Worm (Caenorhabditis elegans) whole organism, young adult: ENCODE results near the gene cyn-16.

Experiments
- B0019.2 ChIP-seq: fragments of 200-800 bp; sonication (Bioruptor generic); conservative IDR thresholded peaks from 2 replicates; pipeline ENCODE4 v1.3.6; 2022; ENCODE audit warnings: missing genetic modification reagents, missing genetic modification characterization, missing compliant biosample characterization
- B0261.1 ChIP-seq: sonication (generic microtip); optimal IDR thresholded peaks from 2 replicates; lab custom pipeline; 2016; ENCODE audit warnings: mild to moderate bottlenecking, missing genetic modification characterization, moderate library complexity, missing compliant biosample characterization
- B0336.3 ChIP-seq: fragments of 200-800 bp; sonication (Bioruptor generic); IDR thresholded peaks from 2 replicates; pipeline ENCODE4 v1.3.6; 2022; ENCODE audit warnings: missing genetic modification characterization, missing compliant biosample characterization
- D2030.7 ChIP-seq: fragments of 200-800 bp; sonication (Bioruptor generic); IDR thresholded peaks from 2 replicates; pipeline ENCODE4 v1.3.6; 2022; ENCODE audit warnings: missing genetic modification reagents, missing genetic modification characterization, missing compliant biosample characterization
- F33H1.4 ChIP-seq: fragments of 200-800 bp; sonication (Bioruptor generic); IDR thresholded peaks from 2 replicates; pipeline ENCODE4 v1.3.6; 2022; ENCODE audit warnings: missing genetic modification reagents, missing genetic modification characterization, missing compliant biosample characterization
- F55B11.4 ChIP-seq: sonication (generic microtip); optimal IDR thresholded peaks from 2 replicates; lab custom pipeline; 2016; ENCODE audit warnings: missing compliant biosample characterization, missing genetic modification characterization, borderline replicate concordance; ENCODE audit not compliant: insufficient read depth
- F57A8.1 ChIP-seq: fragments of 200-800 bp; sonication (Bioruptor generic); optimal IDR thresholded peaks from 2 replicates; lab custom pipeline; 2018; ENCODE audit warnings: mild to moderate bottlenecking, missing genetic modification characterization, moderate library complexity, missing compliant biosample characterization
- K12H6.12 ChIP-seq: fragments of 200-800 bp; sonication (Bioruptor generic); optimal IDR thresholded peaks from 2 replicates; lab custom pipeline; 2018; ENCODE audit warnings: mild to moderate bottlenecking, missing genetic modification characterization, missing compliant biosample characterization
- ama-1 ChIP-seq, 3 experiments: fragments of 150-350 bp in 1 of 3; sonication (generic microtip) in 2 of 3; optimal IDR thresholded peaks; 2 replicates each; lab custom pipeline; 2014 to 2018; ENCODE audit warnings: missing biosample characterization in 2 of 3, missing genetic modification characterization in 2 of 3, missing genetic modification reagents in 2 of 3
- aptf-2 ChIP-seq: fragments of 200-800 bp; sonication (Bioruptor generic); conservative IDR thresholded peaks from 2 replicates; pipeline ENCODE4 v1.3.6; 2022; ENCODE audit warnings: missing genetic modification reagents, missing genetic modification characterization, missing compliant biosample characterization
- aptf-3 ChIP-seq: fragments of 200-800 bp; sonication (Bioruptor generic); IDR thresholded peaks from 2 replicates; pipeline ENCODE4 v1.3.6; 2022; ENCODE audit warnings: missing genetic modification characterization, missing compliant biosample characterization
- atf-7 ChIP-seq: sonication (generic microtip); optimal IDR thresholded peaks from 2 replicates; lab custom pipeline; 2017; ENCODE audit warnings: mild to moderate bottlenecking, missing genetic modification characterization, missing compliant biosample characterization
- attf-3 ChIP-seq: fragments of 200-800 bp; sonication (Bioruptor generic); conservative IDR thresholded peaks from 2 replicates; pipeline ENCODE4 v1.3.6; 2022; ENCODE audit warnings: missing genetic modification reagents, missing genetic modification characterization, missing compliant biosample characterization
- attf-5 ChIP-seq: fragments of 200-800 bp; sonication (Bioruptor generic); optimal IDR thresholded peaks from 2 replicates; lab custom pipeline; 2018; ENCODE audit warnings: mild to moderate bottlenecking, missing genetic modification characterization, missing compliant biosample characterization
- ceh-100 ChIP-seq: fragments of 200-800 bp; sonication (Bioruptor generic); IDR thresholded peaks from 2 replicates; pipeline ENCODE4 v1.3.6; 2022; ENCODE audit warnings: missing genetic modification reagents, missing genetic modification characterization, missing compliant biosample characterization
- ceh-27 ChIP-seq: fragments of 200-800 bp; sonication (Bioruptor generic); optimal IDR thresholded peaks from 2 replicates; lab custom pipeline; 2018; ENCODE audit warnings: mild to moderate bottlenecking, missing genetic modification characterization, moderate library complexity, missing compliant biosample characterization
- ceh-91 ChIP-seq: fragments of 200-800 bp; sonication (Bioruptor generic); IDR thresholded peaks from 2 replicates; pipeline ENCODE4 v1.3.6; 2022; ENCODE audit warnings: missing genetic modification reagents, missing genetic modification characterization, missing compliant biosample characterization
- chd-7 ChIP-seq: sonication (generic microtip); optimal IDR thresholded peaks from 2 replicates; lab custom pipeline; 2016; ENCODE audit warnings: mild to moderate bottlenecking, missing genetic modification characterization, moderate library complexity, missing compliant biosample characterization
- die-1 ChIP-seq: sonication (generic microtip); optimal IDR thresholded peaks from 2 replicates; lab custom pipeline; 2016; ENCODE audit warnings: missing genotype, mild to moderate bottlenecking, missing genetic modification characterization, missing compliant biosample characterization
- dox-1 ChIP-seq: fragments of 200-800 bp; sonication (Bioruptor generic); IDR thresholded peaks from 2 replicates; pipeline ENCODE4 v1.3.6; 2022; ENCODE audit warnings: missing genetic modification reagents, missing genetic modification characterization, missing compliant biosample characterization
- dpff-1 ChIP-seq: sonication (generic microtip); optimal IDR thresholded peaks from 2 replicates; lab custom pipeline; 2017; ENCODE audit warnings: mild to moderate bottlenecking, missing genetic modification characterization, missing compliant biosample characterization
- dpl-1 ChIP-seq: fragments of 150-350 bp; optimal IDR thresholded peaks from 2 replicates; lab custom pipeline; 2014; ENCODE audit warnings: missing biosample characterization, missing genetic modification reagents, missing genetic modification characterization
- efl-1 ChIP-seq: fragments of 150-350 bp; optimal IDR thresholded peaks from 2 replicates; lab custom pipeline; 2014; ENCODE audit warnings: missing biosample characterization, missing genetic modification reagents, missing genetic modification characterization
- egl-44 ChIP-seq: fragments of 200-800 bp; sonication (Bioruptor generic); IDR thresholded peaks from 2 replicates; pipeline ENCODE4 v1.3.6; 2022; ENCODE audit warnings: missing genetic modification reagents, missing genetic modification characterization, missing compliant biosample characterization
- fkh-3 ChIP-seq: sonication (generic microtip); optimal IDR thresholded peaks from 2 replicates; lab custom pipeline; 2016; ENCODE audit warnings: mild to moderate bottlenecking, missing genetic modification characterization, missing compliant biosample characterization
- him-1 ChIP-seq: sonication (generic microtip); optimal IDR thresholded peaks from 2 replicates; lab custom pipeline; 2016; ENCODE audit warnings: missing genotype, missing genetic modification reagents, missing genetic modification characterization, missing compliant biosample characterization
- lin-54 ChIP-seq: fragments of 200-800 bp; sonication (Bioruptor generic); optimal IDR thresholded peaks from 2 replicates; lab custom pipeline; 2018; ENCODE audit warnings: mild to moderate bottlenecking, missing genetic modification characterization, missing compliant biosample characterization
- lsl-1 ChIP-seq: fragments of 200-800 bp; sonication (Bioruptor generic); optimal IDR thresholded peaks from 2 replicates; lab custom pipeline; 2018; ENCODE audit warnings: mild to moderate bottlenecking, missing genetic modification characterization, moderate library complexity, missing compliant biosample characterization
- madf-6 ChIP-seq: fragments of 200-800 bp; sonication (Bioruptor generic); IDR thresholded peaks from 2 replicates; pipeline ENCODE4 v1.3.6; 2022; ENCODE audit warnings: missing genetic modification reagents, missing genetic modification characterization, missing compliant biosample characterization
- madf-8 ChIP-seq: fragments of 200-800 bp; sonication (Bioruptor generic); conservative IDR thresholded peaks from 2 replicates; pipeline ENCODE4 v1.3.6; 2022; ENCODE audit warnings: missing genetic modification reagents, missing genetic modification characterization, missing compliant biosample characterization
- mel-28 ChIP-seq: sonication (generic microtip); optimal IDR thresholded peaks from 2 replicates; lab custom pipeline; 2016; ENCODE audit warnings: borderline replicate concordance, mild to moderate bottlenecking, missing genetic modification characterization, missing compliant biosample characterization
- nhr-80 ChIP-seq: sonication (generic microtip); optimal IDR thresholded peaks from 2 replicates; lab custom pipeline; 2016; ENCODE audit warnings: missing genetic modification characterization, missing compliant biosample characterization
- nhr-90 ChIP-seq: sonication (generic microtip); optimal IDR thresholded peaks from 2 replicates; lab custom pipeline; 2016; ENCODE audit warnings: missing genotype, mild to moderate bottlenecking, missing genetic modification characterization, missing compliant biosample characterization
- pbrm-1 ChIP-seq: fragments of 200-800 bp; sonication (Bioruptor generic); IDR thresholded peaks from 2 replicates; pipeline ENCODE4 v1.3.6; 2022; ENCODE audit warnings: missing genetic modification reagents, missing genetic modification characterization, missing compliant biosample characterization
- rpc-1 ChIP-seq, 2 experiments: fragments of 150-350 bp in 1 of 2; sonication (generic microtip) in 1 of 2; optimal IDR thresholded peaks; 2 replicates each; lab custom pipeline; 2014 to 2018; ENCODE audit warnings: missing biosample characterization in 1 of 2, missing genetic modification characterization in 1 of 2, missing genetic modification reagents in 1 of 2, missing genotype in 1 of 2
- sdz-38 ChIP-seq: sonication (generic microtip); optimal IDR thresholded peaks from 2 replicates; lab custom pipeline; 2016; ENCODE audit warnings: missing genotype, missing genetic modification characterization, missing compliant biosample characterization
- sea-2 ChIP-seq: fragments of 200-800 bp; sonication (Bioruptor generic); IDR thresholded peaks from 2 replicates; pipeline ENCODE4 v1.3.6; 2022; ENCODE audit warnings: missing genetic modification characterization, missing compliant biosample characterization
- snpc-1.1 ChIP-seq: sonication (generic microtip); optimal IDR thresholded peaks from 2 replicates; lab custom pipeline; 2017; ENCODE audit warnings: missing genetic modification characterization, mild to moderate bottlenecking, missing compliant biosample characterization, antibody characterized with exemption, moderate library complexity, missing genotype, missing genetic modification reagents; ENCODE audit not compliant: insufficient read depth
- snpc-4 ChIP-seq, 5 experiments: fragments of 150-350 bp in 1 of 5; sonication (generic microtip) in 4 of 5; optimal IDR thresholded peaks; 2 replicates each; lab custom pipeline; 2014 to 2018; ENCODE audit warnings: missing genetic modification characterization in 5 of 5, missing biosample characterization in 3 of 5, antibody characterized with exemption in 2 of 5, mild to moderate bottlenecking in 2 of 5, missing compliant biosample characterization in 2 of 5, missing genotype in 2 of 5, moderate library complexity in 2 of 5, missing genetic modification reagents in 1 of 5
- somi-1 ChIP-seq: fragments of 200-800 bp; sonication (Bioruptor generic); optimal IDR thresholded peaks from 2 replicates; lab custom pipeline; 2018; ENCODE audit warnings: mild to moderate bottlenecking, missing genetic modification characterization, missing compliant biosample characterization
- tbp1 ChIP-seq: fragments of 200-800 bp; sonication (Bioruptor generic); optimal IDR thresholded peaks from 2 replicates; lab custom pipeline; 2018; ENCODE audit warnings: mild to moderate bottlenecking, missing genetic modification characterization, missing compliant biosample characterization
- tbx-9 ChIP-seq: sonication (generic microtip); optimal IDR thresholded peaks from 2 replicates; lab custom pipeline; 2016; ENCODE audit warnings: borderline replicate concordance, missing genetic modification characterization, inconsistent platforms, missing compliant biosample characterization
- unc-62 ChIP-seq: fragments of 150-350 bp; optimal IDR thresholded peaks from 2 replicates; lab custom pipeline; 2014; ENCODE audit warnings: missing biosample characterization, missing genetic modification reagents, missing genetic modification characterization
- xnd-1 ChIP-seq: sonication (generic microtip); optimal IDR thresholded peaks from 2 replicates; lab custom pipeline; 2016; ENCODE audit warnings: missing genotype, missing genetic modification reagents, missing genetic modification characterization, missing compliant biosample characterization
- ztf-22 ChIP-seq: fragments of 200-800 bp; sonication (Bioruptor generic); optimal IDR thresholded peaks from 2 replicates; lab custom pipeline; 2018; ENCODE audit warnings: mild to moderate bottlenecking, missing genetic modification characterization, moderate library complexity, missing compliant biosample characterization
- ztf-26 ChIP-seq: sonication (generic microtip); optimal IDR thresholded peaks from 2 replicates; lab custom pipeline; 2017; ENCODE audit warnings: missing genetic modification characterization, missing compliant biosample characterization
- ztf-28 ChIP-seq: fragments of 200-800 bp; sonication (Bioruptor generic); IDR thresholded peaks from 2 replicates; pipeline ENCODE4 v1.3.6; 2022; ENCODE audit warnings: missing genetic modification reagents, missing genetic modification characterization, missing compliant biosample characterization

cyn-16 gene

DNA sequence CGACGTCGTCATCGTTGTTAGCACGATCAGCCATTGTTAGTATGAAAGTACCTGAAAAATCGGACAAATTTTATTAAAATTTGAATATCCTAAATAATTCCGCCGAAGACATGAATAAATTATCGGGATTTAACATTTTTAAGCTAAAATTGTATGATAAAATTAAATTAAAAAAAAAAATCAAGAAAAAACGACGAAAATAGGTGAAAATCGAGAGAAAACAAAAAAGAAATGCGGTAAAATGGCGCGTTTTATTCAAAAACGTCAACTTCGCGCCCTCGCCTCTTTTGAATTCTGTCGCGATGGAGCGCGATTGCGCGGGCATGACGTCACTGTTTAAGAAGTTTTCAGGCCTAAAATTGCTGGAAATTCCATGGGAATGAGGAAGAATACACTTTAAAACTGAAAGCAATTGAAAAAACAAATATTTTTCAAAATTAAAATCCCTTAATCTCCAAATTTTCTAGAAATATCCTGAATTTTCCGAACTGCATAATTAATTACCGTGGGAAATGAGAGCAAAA, 29.9 kb downstream of the cyn-16 start, which contains the start of gene mcm-2 (continued):
- no peak for TF ChIP-seq tbx-9
- no peak; the same call in 1 of the 2 replicates for TF ChIP-seq B0336.3
- TF ChIP-seq pbrm-1 = peak; percentile 86
- TF ChIP-seq ceh-91 (GFP tag; lab: Robert Waterston, UW) = peak; percentile 98
- peak; percentile 75 for TF ChIP-seq attf-3 (GFP tag; lab: Robert Waterston, UW)
- TF ChIP-seq aptf-3 (GFP tag; lab: Robert Waterston, UW) = no peak
- TF ChIP-seq nhr-90 (tag; lab: Kevin White, UChicago) = no peak
- peak; percentile 98 for TF ChIP-seq D2030.7 (GFP tag; lab: Robert Waterston, UW)
- TF ChIP-seq rpc-1 (optimal IDR thresholded peaks at IDR 0.05; lab: Kevin White, UChicago) = no peak
- TF ChIP-seq rpc-1 (tag; optimal IDR thresholded peaks at IDR 0.05; lab: Kevin White, UChicago) = peak; percentile 9
- peak; percentile 99 for TF ChIP-seq efl-1 (GFP tag; lab: Kevin White, UChicago)
- TF ChIP-seq sdz-38 (tag; lab: Kevin White, UChicago) = no peak
- TF ChIP-seq ztf-26 = no peak
- peak; percentile 36 for TF ChIP-seq die-1 (tag; lab: Kevin White, UChicago)
- TF ChIP-seq ztf-28 (GFP tag; lab: Robert Waterston, UW) = peak; percentile 90
- peak; percentile 69 for TF ChIP-seq snpc-1.1
- TF ChIP-seq mel-28 = no peak
- no peak for TF ChIP-seq K12H6.12 (tag; lab: Kevin White, UChicago)
- TF ChIP-seq F33H1.4 (GFP tag; lab: Robert Waterston, UW) = peak; percentile 90
- TF ChIP-seq snpc-4 (GFP tag; optimal IDR thresholded peaks at IDR 0.05; lab: Kevin White, UChicago) = peak; percentile 59
- TF ChIP-seq snpc-4 (tag; optimal IDR thresholded peaks at IDR 0.05; lab: Kevin White, UChicago) = peak in 3 of 4 experiments; percentile 11 to 75 (median 43)
- TF ChIP-seq lsl-1 (GFP tag; lab: Kevin White, UChicago) = peak; percentile 90
- TF ChIP-seq madf-8 (GFP tag; lab: Robert Waterston, UW) = peak; percentile 99
- no peak for TF ChIP-seq sea-2 (GFP tag; lab: Robert Waterston, UW)
- no peak for TF ChIP-seq ztf-22 (GFP tag; lab: Kevin White, UChicago)
- TF ChIP-seq dpff-1 (tag; lab: Kevin White, UChicago) = no peak
- peak; percentile 62 for TF ChIP-seq attf-5 (GFP tag; lab: Kevin White, UChicago)
- peak; percentile 98 for TF ChIP-seq lin-54 (GFP tag; lab: Kevin White, UChicago)
- peak; percentile 80 for TF ChIP-seq ceh-100 (GFP tag; lab: Robert Waterston, UW)
- TF ChIP-seq fkh-3 (tag; lab: Kevin White, UChicago) = no peak
- TF ChIP-seq madf-6 (GFP tag; lab: Robert Waterston, UW) = peak; percentile 99
- no peak for TF ChIP-seq egl-44
- peak; percentile 87 for TF ChIP-seq aptf-2 (GFP tag; lab: Robert Waterston, UW)
- no peak for TF ChIP-seq somi-1 (GFP tag; lab: Kevin White, UChicago)
- no peak for TF ChIP-seq ama-1 (optimal IDR thresholded peaks at IDR 0.05; lab: Kevin White, UChicago)
- no peak for TF ChIP-seq ama-1 (GFP tag; optimal IDR thresholded peaks at IDR 0.05; lab: Kevin White, UChicago)
- no peak for TF ChIP-seq F57A8.1 (GFP tag; lab: Kevin White, UChicago)
- TF ChIP-seq dox-1 (GFP tag; lab: Robert Waterston, UW) = no peak
- TF ChIP-seq B0019.2 (GFP tag; lab: Robert Waterston, UW) = peak; percentile 94
- TF ChIP-seq him-1 (tag; lab: Kevin White, UChicago) = no peak
- no peak for TF ChIP-seq tbp1 (GFP tag; lab: Kevin White, UChicago)
- TF ChIP-seq unc-62 (GFP tag; lab: Kevin White, UChicago) = no peak
- TF ChIP-seq atf-7 (tag; lab: Kevin White, UChicago) = peak; percentile 93
- TF ChIP-seq dpl-1 (GFP tag; lab: Kevin White, UChicago) = peak; percentile 98
- no peak for TF ChIP-seq B0261.1 (tag; lab: Kevin White, UChicago)
- TF ChIP-seq F55B11.4 (tag; lab: Kevin White, UChicago) = no peak
- TF ChIP-seq nhr-80 (tag; lab: Kevin White, UChicago) = peak; percentile 10
- peak; percentile 97 for TF ChIP-seq xnd-1 (tag; lab: Kevin White, UChicago)
- no peak for TF ChIP-seq chd-7 (tag; lab: Kevin White, UChicago)
- no peak for TF ChIP-seq ceh-27 (GFP tag; lab: Kevin White, UChicago)
